Fruit fly (Drosophila melanogaster): ENCODE data around the gene Tcs5.

Tcs5 gene

DNA sequence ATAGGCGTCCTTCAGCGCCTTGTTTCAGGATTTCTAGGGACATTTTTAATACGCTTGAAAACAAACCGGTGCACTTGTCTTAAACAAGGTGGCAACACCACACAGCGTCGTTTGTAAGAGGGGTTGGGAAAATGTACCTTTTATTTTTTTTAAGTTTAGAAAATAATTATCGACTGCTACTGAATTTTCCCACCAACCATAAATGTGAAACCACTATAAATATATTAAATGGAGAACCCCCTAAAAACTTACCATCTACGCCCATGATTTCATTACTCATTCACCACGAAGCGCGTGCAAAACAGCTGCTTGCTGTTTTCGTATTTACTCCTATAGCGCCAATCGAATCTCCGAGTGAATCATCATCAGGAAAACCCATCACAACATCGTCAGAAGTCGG is at the start of gene Tcs5, which contains the start of gene CHMP2B (continued):
- TF ChIP-seq Antp (GFP tag; optimal IDR thresholded peaks at IDR 0.05) (peak; percentile 99), yki (optimal IDR thresholded peaks at IDR 0.05) (no peak), D (optimal IDR thresholded peaks at IDR 0.05) (no peak), D (GFP tag; optimal IDR thresholded peaks at IDR 0.05) (peak; percentile 100), scrt (GFP tag; optimal IDR thresholded peaks at IDR 0.05) (peak; percentile 98), slp2 (GFP tag; optimal IDR thresholded peaks at IDR 0.05) (peak; percentile 100), CG13123 (GFP tag; optimal IDR thresholded peaks at IDR 0.05) (peak; percentile 99), hth (optimal IDR thresholded peaks at IDR 0.05) (no peak), nerfin-1 (tag; optimal IDR thresholded peaks at IDR 0.05) (peak; percentile 99), CG11696 (GFP tag; IDR thresholded peaks at IDR 0.05) (peak; percentile 99), Chrac-16 (GFP tag; optimal IDR thresholded peaks at IDR 0.05) (peak; percentile 100), CG6254 (GFP tag; optimal IDR thresholded peaks at IDR 0.05) (peak; percentile 97), CG17802 (tag; optimal IDR thresholded peaks at IDR 0.05) (peak; percentile 96), CG9932 (GFP tag; IDR thresholded peaks at IDR 0.05) (peak; percentile 100), Myb (GFP tag; optimal IDR thresholded peaks at IDR 0.05) (peak; percentile 94), klu (GFP tag; IDR thresholded peaks at IDR 0.05) (peak; percentile 100), Hr51 (GFP tag; optimal IDR thresholded peaks at IDR 0.05) (peak; percentile 100), HmgZ (tag; optimal IDR thresholded peaks at IDR 0.05) (peak; percentile 100), cad (GFP tag; optimal IDR thresholded peaks at IDR 0.05) (no peak), CG12744 (GFP tag; optimal IDR thresholded peaks at IDR 0.05) (peak; percentile 100), Dip3 (GFP tag; optimal IDR thresholded peaks at IDR 0.05) (peak; percentile 100), CG14860 (GFP tag; IDR thresholded peaks at IDR 0.05; ENCODE audit: partially characterized antibody) (no peak), odd (GFP tag; optimal IDR thresholded peaks at IDR 0.05) (peak; percentile 99), CG14667 (GFP tag; IDR thresholded peaks at IDR 0.05) (peak; percentile 100), CG7357 (GFP tag; IDR thresholded peaks at IDR 0.05) (peak; percentile 100), CG6175 (GFP tag; IDR thresholded peaks at IDR 0.05) (peak; percentile 100), CG17568 (GFP tag; optimal IDR thresholded peaks at IDR 0.05) (no peak), pan (optimal IDR thresholded peaks at IDR 0.05) (no peak), pan (GFP tag; optimal IDR thresholded peaks at IDR 0.05 in 1 of 2, IDR thresholded peaks at IDR 0.05 in 1 of 2) (peak in 1 of 2 experiments; percentile 100), CG12391 (tag; optimal IDR thresholded peaks at IDR 0.05) (peak; percentile 100), CG2199 (GFP tag; IDR thresholded peaks at IDR 0.05) (peak; percentile 100), Atf6 (GFP tag; IDR thresholded peaks at IDR 0.05) (peak; percentile 100), Dad (GFP tag; optimal IDR thresholded peaks at IDR 0.05) (peak; percentile 98), CG11093 (GFP tag; IDR thresholded peaks at IDR 0.05) (peak; percentile 100), ac (GFP tag; optimal IDR thresholded peaks at IDR 0.05) (peak; percentile 99), toy (GFP tag; IDR thresholded peaks at IDR 0.05) (peak; percentile 100), CG30020 (tag; optimal IDR thresholded peaks at IDR 0.05) (peak; percentile 92), CG3995 (GFP tag; optimal IDR thresholded peaks at IDR 0.05) (peak; percentile 89), unpg (GFP tag; optimal IDR thresholded peaks at IDR 0.05) (peak; percentile 100), Doc3 (GFP tag; IDR thresholded peaks at IDR 0.05; ENCODE audit: partially characterized antibody) (no peak), pb (GFP tag; optimal IDR thresholded peaks at IDR 0.05) (peak; percentile 99), CG13894 (tag; optimal IDR thresholded peaks at IDR 0.05) (peak; percentile 99), jing (GFP tag; optimal IDR thresholded peaks at IDR 0.05) (peak; percentile 99), NfI (GFP tag; optimal IDR thresholded peaks at IDR 0.05) (peak; percentile 100), stc (GFP tag; IDR thresholded peaks at IDR 0.05) (peak; percentile 100), Dll (GFP tag; IDR thresholded peaks at IDR 0.05; ENCODE audit: partially characterized antibody) (peak; percentile 52; the same call in 2 of the 4 replicates), CG8089 (GFP tag; optimal IDR thresholded peaks at IDR 0.05) (peak; percentile 99), mld (GFP tag; IDR thresholded peaks at IDR 0.05; ENCODE audit: partially characterized antibody) (no peak), BEAF-32 (GFP tag; optimal IDR thresholded peaks at IDR 0.05) (peak; percentile 54), tll (GFP tag; optimal IDR thresholded peaks at IDR 0.05) (peak in 1 of 2 experiments; percentile 87), fd102C (GFP tag; optimal IDR thresholded peaks at IDR 0.05) (peak; percentile 98)

Data from whole organism, embryonic.